Worm (Caenorhabditis elegans) whole organism, L2 larva: ENCODE data around the gene F42G2.7.

Experiments used
- aly-2 ChIP-seq: fragments of 150-350 bp; optimal IDR thresholded peaks from 2 replicates; lab custom pipeline; 2014; ENCODE audit warnings: missing biosample characterization, missing genetic modification characterization
- ama-1 ChIP-seq: fragments of 150-350 bp; optimal IDR thresholded peaks from 2 replicates; lab custom pipeline; 2018; ENCODE audit warnings: inconsistent platforms
- elt-3 ChIP-seq: sonication (generic microtip); optimal IDR thresholded peaks from 2 replicates; lab custom pipeline; 2017; ENCODE audit warnings: missing biosample characterization, missing genetic modification characterization
- lin-39 ChIP-seq: fragments of 150-350 bp; optimal IDR thresholded peaks from 2 replicates; lab custom pipeline; 2014; ENCODE audit warnings: missing biosample characterization, missing genetic modification reagents, missing genetic modification characterization
- mab-5 ChIP-seq: fragments of 150-350 bp; optimal IDR thresholded peaks from 2 replicates; lab custom pipeline; 2014; ENCODE audit warnings: missing biosample characterization, missing genetic modification characterization
- mdl-1 ChIP-seq, 2 experiments: fragments of 150-350 bp in 1 of 2; sonication (generic microtip) in 1 of 2; optimal IDR thresholded peaks; 2 replicates each; lab custom pipeline; 2017; ENCODE audit warnings: missing biosample characterization in 2 of 2, missing genetic modification characterization in 2 of 2
- nhr-129 ChIP-seq: fragments of 150-350 bp; optimal IDR thresholded peaks from 2 replicates; lab custom pipeline; 2014; ENCODE audit warnings: missing biosample characterization, missing genetic modification characterization
- nhr-23 ChIP-seq: fragments of 150-350 bp; optimal IDR thresholded peaks from 2 replicates; lab custom pipeline; 2014; ENCODE audit warnings: missing biosample characterization, missing genetic modification reagents, missing genetic modification characterization
- nhr-25 ChIP-seq: fragments of 150-350 bp; sonication (generic microtip); optimal IDR thresholded peaks from 3 replicates; lab custom pipeline; 2014; ENCODE audit warnings: missing biosample characterization, missing genetic modification characterization
- skn-1 ChIP-seq: sonication (generic microtip); optimal IDR thresholded peaks from 2 replicates; lab custom pipeline; 2017; ENCODE audit warnings: missing biosample characterization, missing genetic modification characterization
- zag-1 ChIP-seq: fragments of 150-350 bp; optimal IDR thresholded peaks from 2 replicates; lab custom pipeline; 2014; ENCODE audit warnings: missing biosample characterization, missing genetic modification characterization
- ztf-4 ChIP-seq: fragments of 150-350 bp; optimal IDR thresholded peaks from 2 replicates; lab custom pipeline; 2014; ENCODE audit warnings: missing biosample characterization, missing genetic modification characterization

DNA sequence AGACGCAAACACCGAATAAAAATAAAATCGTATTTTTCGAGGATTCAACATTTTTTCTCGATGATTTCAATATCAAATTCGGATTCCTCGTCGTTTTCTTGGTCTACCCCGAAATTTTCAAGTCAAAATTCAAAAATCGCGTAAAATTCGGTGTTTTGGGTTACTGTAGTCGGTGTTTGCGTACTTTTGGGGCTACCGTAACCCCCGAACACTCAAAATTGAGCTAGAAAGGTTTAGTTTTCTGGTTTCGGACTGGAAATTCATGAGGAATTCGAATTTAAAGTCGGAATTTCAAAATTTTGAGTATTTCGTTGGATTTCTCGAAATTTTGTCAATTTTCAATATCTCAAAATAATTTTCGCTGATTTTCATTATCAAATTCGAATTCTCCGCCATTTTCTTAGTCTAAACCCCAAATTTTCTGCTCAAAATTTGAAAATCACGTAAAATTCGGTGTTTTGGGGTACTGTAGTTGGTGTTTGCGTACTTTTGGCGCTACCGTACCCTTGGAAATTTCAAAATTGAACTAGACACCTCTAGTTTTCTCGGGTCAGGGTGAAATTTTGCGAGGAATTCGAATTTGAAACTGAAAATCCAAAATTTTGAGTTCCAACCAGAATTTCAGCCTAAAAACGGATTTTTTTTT is 38.1 kb downstream of the F42G2.7 start:
- TF ChIP-seq zag-1 (tag; lab: Kevin White, UChicago): no peak
- TF ChIP-seq ztf-4 (tag; lab: Kevin White, UChicago): no peak
- no peak for TF ChIP-seq mdl-1 (tag; optimal IDR thresholded peaks at IDR 0.05; lab: Kevin White, UChicago)
- TF ChIP-seq nhr-23 (tag; lab: Kevin White, UChicago): no peak
- TF ChIP-seq mab-5 (tag; lab: Kevin White, UChicago): no peak
- no peak for TF ChIP-seq ama-1 (lab: Kevin White, UChicago)
- no peak for TF ChIP-seq skn-1 (tag; lab: Kevin White, UChicago)
- no peak for TF ChIP-seq elt-3
- TF ChIP-seq nhr-25 (tag; lab: Kevin White, UChicago): no peak
- no peak for TF ChIP-seq lin-39 (tag; lab: Kevin White, UChicago)
- no peak for TF ChIP-seq nhr-129 (tag; lab: Kevin White, UChicago)
- no peak for TF ChIP-seq aly-2 (tag; lab: Kevin White, UChicago)
